Worm (Caenorhabditis elegans) whole organism, midembryonic: ENCODE measurements around the gene oac-22.
"Not testable (repeated sequence)": the region's sequence is repeated elsewhere in the genome, so short reads cannot be mapped to it uniquely, and the experiment has no call there.

Experiments used
- T22C8.4 ChIP-seq: fragments of 200-800 bp; sonication (Bioruptor generic); IDR thresholded peaks from 2 replicates; pipeline ENCODE4 v1.3.6; 2022; ENCODE audit warnings: missing genetic modification characterization, missing compliant biosample characterization
- cog-1 ChIP-seq: sonication (generic microtip); optimal IDR thresholded peaks from 2 replicates; lab custom pipeline; 2016; ENCODE audit warnings: missing genetic modification characterization, missing compliant biosample characterization
- flt-1 ChIP-seq: fragments of 200-800 bp; sonication (Bioruptor generic); IDR thresholded peaks from 2 replicates; pipeline ENCODE4 v1.3.6; 2022; ENCODE audit warnings: missing genetic modification characterization, missing compliant biosample characterization
- klf-2 ChIP-seq: fragments of 200-800 bp; sonication (Bioruptor generic); conservative IDR thresholded peaks from 2 replicates; pipeline ENCODE4 v1.3.6; 2022; ENCODE audit warnings: missing genetic modification reagents, missing genetic modification characterization, missing compliant biosample characterization
- med-1 ChIP-seq: sonication (generic microtip); optimal IDR thresholded peaks from 2 replicates; lab custom pipeline; 2017; ENCODE audit warnings: missing genetic modification characterization, mild to moderate bottlenecking, missing compliant biosample characterization, antibody characterized with exemption, missing genetic modification reagents; ENCODE audit not compliant: insufficient read depth
- ref-1 ChIP-seq: fragments of 200-800 bp; sonication (Bioruptor generic); conservative IDR thresholded peaks from 2 replicates; pipeline ENCODE4 v1.3.6; 2022; ENCODE audit warnings: missing genetic modification reagents, missing genetic modification characterization, missing compliant biosample characterization
- tab-1 ChIP-seq: fragments of 200-800 bp; sonication (Bioruptor generic); IDR thresholded peaks from 2 replicates; pipeline ENCODE4 v1.3.6; 2022; ENCODE audit warnings: missing genetic modification characterization, missing compliant biosample characterization
- ztf-23 ChIP-seq: fragments of 200-800 bp; sonication (Bioruptor generic); IDR thresholded peaks from 2 replicates; pipeline ENCODE4 v1.3.6; 2022; ENCODE audit warnings: missing genetic modification reagents, missing genetic modification characterization, missing compliant biosample characterization
- ztf-29 ChIP-seq: fragments of 200-800 bp; sonication (Bioruptor generic); IDR thresholded peaks from 2 replicates; pipeline ENCODE4 v1.3.6; 2022; ENCODE audit warnings: missing genetic modification reagents, missing genetic modification characterization, missing compliant biosample characterization

The oac-22 gene

ce11 chrIV:3907506-3908188 lies 22.2 kb downstream of the oac-22 start, which contains the start of the genes F56D6.22 and F56D6.12:
TSS of gene F56D6.22 (minus strand) at chrIV:3907606.
TSS of gene F56D6.12 (plus strand) at chrIV:3908138.
- TF ChIP-seq ztf-23 (GFP tag; lab: Robert Waterston, UW), result no peak
- no peak for TF ChIP-seq T22C8.4
- no peak for TF ChIP-seq ztf-29
- TF ChIP-seq cog-1 (tag; lab: Kevin White, UChicago), result no peak
- no peak for TF ChIP-seq tab-1 (GFP tag; lab: Robert Waterston, UW)
- TF ChIP-seq klf-2 (GFP tag; lab: Robert Waterston, UW), result no peak
- no peak for TF ChIP-seq flt-1

- no peak for TF ChIP-seq flt-1
- TF ChIP-seq tab-1 (GFP tag; lab: Robert Waterston, UW), result no peak
- no peak for TF ChIP-seq ref-1 (GFP tag; lab: Robert Waterston, UW)
- no peak for TF ChIP-seq ztf-29
- no peak for TF ChIP-seq cog-1 (tag; lab: Kevin White, UChicago)
- TF ChIP-seq ztf-23 (GFP tag; lab: Robert Waterston, UW), result no peak
- no peak for TF ChIP-seq T22C8.4
- TF ChIP-seq klf-2 (GFP tag; lab: Robert Waterston, UW), result no peak
- TF ChIP-seq med-1 (GFP tag; lab: Kevin White, UChicago), result no peak
Observed at ce11 chrIV:3909114-3909513, 23.6 kb downstream of the oac-22 start, which contains the start of gene F56D6.13. TSS of gene F56D6.13 (plus strand) at chrIV:3909414.

- not testable (repeated sequence) for TF ChIP-seq ref-1 (GFP tag; lab: Robert Waterston, UW); klf-2 (GFP tag; lab: Robert Waterston, UW); cog-1 (tag; lab: Kevin White, UChicago)
Observed at ce11 chrIV:3911848-3912247, 26.4 kb downstream of the oac-22 start, which contains the start of gene F56D6.18. TSS of gene F56D6.18 (minus strand) at chrIV:3911948.

DNA sequence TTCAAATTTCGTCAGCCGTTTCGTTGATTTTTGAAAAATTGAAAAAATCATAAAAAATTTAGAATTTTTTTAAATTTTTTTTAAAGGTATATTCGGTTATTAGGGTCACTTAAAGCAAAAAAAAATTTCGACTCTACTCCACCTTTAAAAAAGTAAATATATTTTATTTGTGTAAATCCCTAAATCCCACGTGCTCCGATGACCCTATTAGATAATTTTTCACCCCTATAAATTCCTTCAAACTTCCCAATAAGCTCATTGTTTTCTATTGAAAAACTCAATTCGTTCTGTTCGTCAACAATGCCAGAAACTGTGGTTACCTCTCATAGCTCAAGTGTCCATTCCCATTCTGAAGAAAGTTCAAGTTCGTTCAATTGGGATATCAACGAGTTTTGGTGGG lies 27.1 kb downstream of the oac-22 start, which contains the start of gene F56D6.20:
TSS of gene F56D6.20 (plus strand) at position 301 of the 400 bp plus-strand sequence.
- TF ChIP-seq cog-1 (tag; lab: Kevin White, UChicago) (no peak), klf-2 (GFP tag; lab: Robert Waterston, UW) (no peak), tab-1 (GFP tag; lab: Robert Waterston, UW) (no peak), T22C8.4 (no peak), med-1 (GFP tag; lab: Kevin White, UChicago) (no peak), ztf-23 (GFP tag; lab: Robert Waterston, UW) (no peak), ref-1 (GFP tag; lab: Robert Waterston, UW) (no peak), flt-1 (no peak), ztf-29 (no peak)

- TF ChIP-seq cog-1 (tag; lab: Kevin White, UChicago), result no peak
- no peak for TF ChIP-seq klf-2 (GFP tag; lab: Robert Waterston, UW)
- TF ChIP-seq ref-1 (GFP tag; lab: Robert Waterston, UW), result no peak
- no peak for TF ChIP-seq ztf-29
- no peak for TF ChIP-seq ztf-23 (GFP tag; lab: Robert Waterston, UW)
- no peak for TF ChIP-seq flt-1
- TF ChIP-seq med-1 (GFP tag; lab: Kevin White, UChicago), result no peak
- no peak for TF ChIP-seq T22C8.4
- TF ChIP-seq tab-1 (GFP tag; lab: Robert Waterston, UW), result no peak
Observed at ce11 chrIV:3914462-3914861, 29.0 kb downstream of the oac-22 start, which contains the start of gene F56D6.19. TSS of gene F56D6.19 (plus strand) at chrIV:3914762.

DNA sequence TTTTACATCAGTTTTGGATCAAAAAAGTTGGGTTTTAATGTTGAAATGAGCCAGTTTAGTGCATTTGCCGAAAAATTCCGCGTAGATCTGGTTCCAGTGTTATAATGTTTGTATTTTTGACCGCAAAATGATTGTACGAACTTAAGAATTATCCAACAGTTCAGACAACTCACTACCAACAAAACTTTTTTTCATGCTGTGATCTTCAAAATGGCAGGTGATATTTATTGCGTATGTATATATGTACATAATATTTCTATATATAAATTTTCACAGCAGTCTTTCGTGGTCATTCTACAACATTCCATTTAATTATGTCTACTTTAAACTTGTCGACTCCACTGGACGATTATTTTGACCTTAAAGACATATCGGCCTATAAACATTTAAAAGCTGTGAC lies 29.8 kb downstream of the oac-22 start, which contains the start of gene srz-20:
TSS of gene srz-20 (plus strand) at position 301 of the 400 bp plus-strand sequence.
- no peak for TF ChIP-seq T22C8.4
- TF ChIP-seq cog-1 (tag; lab: Kevin White, UChicago), result no peak
- TF ChIP-seq tab-1 (GFP tag; lab: Robert Waterston, UW), result no peak
- TF ChIP-seq ztf-23 (GFP tag; lab: Robert Waterston, UW), result no peak
- no peak for TF ChIP-seq ref-1 (GFP tag; lab: Robert Waterston, UW)
- no peak for TF ChIP-seq klf-2 (GFP tag; lab: Robert Waterston, UW)
- no peak for TF ChIP-seq ztf-29
- TF ChIP-seq flt-1, result no peak
- TF ChIP-seq med-1 (GFP tag; lab: Kevin White, UChicago), result no peak

DNA sequence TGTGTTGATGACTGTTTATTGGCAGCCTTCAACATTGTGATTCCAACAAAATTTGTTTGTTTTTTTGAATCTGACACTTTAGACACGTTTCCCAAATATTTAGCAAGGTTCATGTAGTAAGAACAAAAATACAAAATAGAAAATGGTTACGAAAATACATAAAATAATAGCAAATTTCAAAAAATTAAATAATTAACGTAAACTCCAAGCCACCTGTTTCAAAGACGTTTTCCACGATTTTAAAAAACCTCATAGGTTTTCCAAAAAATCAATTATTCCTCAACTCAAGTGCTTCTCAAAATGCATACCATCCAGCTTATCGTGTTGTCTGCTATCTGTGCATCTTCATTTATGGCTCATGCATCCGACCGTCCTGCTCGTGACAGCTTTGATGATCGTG lies 31.9 kb downstream of the oac-22 start, which contains the start of gene F56D6.14:
TSS of gene F56D6.14 (plus strand) at position 301 of the 400 bp plus-strand sequence.
- TF ChIP-seq T22C8.4, result no peak
- TF ChIP-seq flt-1, result no peak
- TF ChIP-seq klf-2 (GFP tag; lab: Robert Waterston, UW), result no peak
- no peak for TF ChIP-seq ztf-23 (GFP tag; lab: Robert Waterston, UW)
- no peak for TF ChIP-seq ztf-29
- no peak for TF ChIP-seq med-1 (GFP tag; lab: Kevin White, UChicago)
- no peak for TF ChIP-seq cog-1 (tag; lab: Kevin White, UChicago)
- no peak for TF ChIP-seq tab-1 (GFP tag; lab: Robert Waterston, UW)
- TF ChIP-seq ref-1 (GFP tag; lab: Robert Waterston, UW), result no peak

ce11 chrIV:3918160-3918559 lies 32.7 kb downstream of the oac-22 start, which contains the start of gene F56D6.23:
TSS of gene F56D6.23 (plus strand) at chrIV:3918460.
- TF ChIP-seq T22C8.4 (no peak), ztf-23 (GFP tag; lab: Robert Waterston, UW) (no peak), cog-1 (tag; lab: Kevin White, UChicago) (no peak), med-1 (GFP tag; lab: Kevin White, UChicago) (no peak), ref-1 (GFP tag; lab: Robert Waterston, UW) (no peak)

DNA sequence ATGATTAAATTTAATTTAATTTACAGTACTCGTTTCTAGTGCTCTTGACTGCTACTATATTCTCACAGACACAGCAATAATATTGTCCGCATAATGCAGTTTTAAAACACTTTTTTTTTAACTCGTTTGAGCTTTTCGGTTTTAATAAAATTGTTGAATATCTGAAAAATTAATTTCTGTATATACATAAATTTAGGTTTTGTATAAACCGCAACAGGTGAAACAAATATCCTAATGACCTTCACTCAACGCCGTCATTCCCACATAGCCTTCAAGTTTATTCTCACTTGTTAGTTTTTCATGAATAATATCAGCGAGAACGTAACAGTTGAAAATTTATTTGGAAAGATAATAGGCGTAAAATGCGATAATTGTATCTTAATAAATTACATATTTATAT lies 34.0 kb downstream of the oac-22 start, which contains the start of gene srz-19:
TSS of gene srz-19 (plus strand) at position 301 of the 400 bp plus-strand sequence.
- no peak for TF ChIP-seq cog-1 (tag; lab: Kevin White, UChicago)
- no peak for TF ChIP-seq klf-2 (GFP tag; lab: Robert Waterston, UW)
- TF ChIP-seq ref-1 (GFP tag; lab: Robert Waterston, UW), result no peak
- no peak for TF ChIP-seq flt-1
- TF ChIP-seq T22C8.4, result no peak
- TF ChIP-seq ztf-29, result no peak
- no peak for TF ChIP-seq tab-1 (GFP tag; lab: Robert Waterston, UW)
- no peak for TF ChIP-seq ztf-23 (GFP tag; lab: Robert Waterston, UW)
- TF ChIP-seq med-1 (GFP tag; lab: Kevin White, UChicago), result no peak
